Fruit fly (Drosophila melanogaster) whole organism, embryonic: ENCODE measurements around the gene CG13070.

Experiments used
- Bgb ChIP-seq: fragments of 200-800 bp; sonication (Bioruptor generic); IDR thresholded peaks from 2 replicates; pipeline ENCODE4 v1.3.6; 2022; ENCODE audit warnings: missing biosample characterization, missing genetic modification characterization; ENCODE audit not compliant: partially characterized antibody
- Bteb2 ChIP-seq: fragments of 200-800 bp; sonication (Bioruptor generic); optimal IDR thresholded peaks from 2 replicates; lab custom pipeline; 2016; ENCODE audit warnings: missing biosample characterization, missing genetic modification characterization
- CG10209 ChIP-seq: fragments of 200-800 bp; sonication (Bioruptor generic); optimal IDR thresholded peaks from 3 replicates; lab custom pipeline; 2017; ENCODE audit warnings: missing biosample characterization, mild to moderate bottlenecking, missing genetic modification characterization, missing genetic modification reagents
- CG10431 ChIP-seq: fragments of 200-800 bp; sonication (Bioruptor generic); optimal IDR thresholded peaks from 3 replicates; lab custom pipeline; 2018; ENCODE audit warnings: missing biosample characterization, mild to moderate bottlenecking, missing genetic modification characterization
- CG10959 ChIP-seq: fragments of 200-800 bp; sonication (Bioruptor generic); IDR thresholded peaks from 2 replicates; pipeline ENCODE4 v1.3.6; 2022; ENCODE audit warnings: missing biosample characterization, missing genetic modification characterization
- CG12299 ChIP-seq: fragments of 200-800 bp; sonication (Bioruptor generic); optimal IDR thresholded peaks from 2 replicates; lab custom pipeline; 2018; ENCODE audit warnings: missing biosample characterization, mild to moderate bottlenecking, missing genetic modification characterization
- CG12659 ChIP-seq: fragments of 200-800 bp; sonication (Bioruptor generic); optimal IDR thresholded peaks from 3 replicates; lab custom pipeline; 2017; ENCODE audit warnings: mild to moderate bottlenecking, missing biosample characterization, missing genetic modification reagents, missing genetic modification characterization
- CG13624 ChIP-seq: fragments of 200-800 bp; sonication (Bioruptor generic); optimal IDR thresholded peaks from 2 replicates; lab custom pipeline; 2016; ENCODE audit warnings: missing biosample characterization, missing genetic modification characterization
- CG14667 ChIP-seq: fragments of 200-800 bp; sonication (Bioruptor generic); IDR thresholded peaks from 2 replicates; pipeline ENCODE4 v1.3.6; 2022; ENCODE audit warnings: missing biosample characterization, missing genetic modification characterization
- CG14965 ChIP-seq: fragments of 200-800 bp; sonication (Bioruptor generic); optimal IDR thresholded peaks from 2 replicates; lab custom pipeline; 2016; ENCODE audit warnings: missing biosample characterization, missing genetic modification characterization, borderline replicate concordance
- CG15696 ChIP-seq: fragments of 200-800 bp; sonication (Bioruptor generic); optimal IDR thresholded peaks from 2 replicates; lab custom pipeline; 2019; ENCODE audit warnings: missing biosample characterization, mild to moderate bottlenecking, missing genetic modification characterization, moderate library complexity
- CG16779 ChIP-seq: fragments of 200-800 bp; sonication (Bioruptor generic); IDR thresholded peaks from 2 replicates; pipeline ENCODE4 v1.3.6; 2022; ENCODE audit warnings: missing biosample characterization, missing genetic modification characterization
- CG17612 ChIP-seq: fragments of 200-800 bp; sonication (Bioruptor generic); IDR thresholded peaks from 2 replicates; pipeline ENCODE4 v1.3.6; 2022; ENCODE audit warnings: missing biosample characterization, missing genetic modification characterization
- CG30020 ChIP-seq: fragments of 200-800 bp; optimal IDR thresholded peaks from 2 replicates; lab custom pipeline; 2019; ENCODE audit warnings: missing biosample characterization, mild to moderate bottlenecking, missing genetic modification characterization, moderate library complexity
- CG30403 ChIP-seq: fragments of 200-800 bp; sonication (Bioruptor generic); optimal IDR thresholded peaks from 3 replicates; lab custom pipeline; 2016; ENCODE audit warnings: missing biosample characterization, missing genetic modification characterization
- CG32767 ChIP-seq: fragments of 200-800 bp; sonication (Bioruptor generic); IDR thresholded peaks from 2 replicates; pipeline ENCODE4 v1.3.6; 2022; ENCODE audit warnings: missing biosample characterization, missing genetic modification characterization
- CG34422 ChIP-seq: fragments of 200-800 bp; sonication (Bioruptor generic); IDR thresholded peaks from 3 replicates; pipeline ENCODE4 v1.3.6; 2022; ENCODE audit warnings: missing biosample characterization, missing genetic modification characterization
- CG3726 ChIP-seq: fragments of 200-800 bp; sonication (Bioruptor generic); IDR thresholded peaks from 3 replicates; pipeline ENCODE4, ENCODE4 v1.3.6; 2022; ENCODE audit warnings: missing biosample characterization, missing genetic modification characterization
- CG43689 ChIP-seq: fragments of 200-800 bp; sonication (Bioruptor generic); IDR thresholded peaks from 2 replicates; pipeline ENCODE4 v1.3.6; 2022; ENCODE audit warnings: missing biosample characterization, missing genetic modification characterization
- CG4854 ChIP-seq: fragments of 200-800 bp; sonication (Bioruptor generic); optimal IDR thresholded peaks from 2 replicates; lab custom pipeline; 2016; ENCODE audit warnings: missing biosample characterization, missing genetic modification characterization, inconsistent platforms
- CG7963 ChIP-seq: fragments of 200-800 bp; sonication (Bioruptor generic); IDR thresholded peaks from 3 replicates; pipeline ENCODE4 v1.3.6; 2022; ENCODE audit warnings: missing biosample characterization, missing genetic modification characterization; ENCODE audit not compliant: partially characterized antibody
- CG9437 ChIP-seq: fragments of 200-800 bp; sonication (Bioruptor generic); optimal IDR thresholded peaks from 2 replicates; lab custom pipeline; 2018; ENCODE audit warnings: missing biosample characterization, mild to moderate bottlenecking, missing genetic modification characterization
- Chrac-16 ChIP-seq: fragments of 200-800 bp; sonication (Bioruptor generic); optimal IDR thresholded peaks from 3 replicates; lab custom pipeline; 2016; ENCODE audit warnings: missing biosample characterization, missing genetic modification characterization
- Dll ChIP-seq: fragments of 200-800 bp; sonication (Bioruptor generic); IDR thresholded peaks from 4 replicates; pipeline ENCODE4 v1.3.6; 2022; ENCODE audit warnings: missing biosample characterization, missing genetic modification characterization; ENCODE audit not compliant: partially characterized antibody
- Dref ChIP-seq: fragments of 200-800 bp; sonication (Bioruptor generic); IDR thresholded peaks from 2 replicates; pipeline ENCODE4 v1.3.6; 2022; ENCODE audit warnings: missing biosample characterization, missing genetic modification characterization
- E2f1 ChIP-seq: fragments of 200-800 bp; sonication (Bioruptor generic); IDR thresholded peaks from 2 replicates; pipeline ENCODE4 v1.3.6; 2022; ENCODE audit warnings: missing biosample characterization, missing genetic modification characterization
- E2f2 ChIP-seq: fragments of 200-800 bp; sonication (Bioruptor generic); IDR thresholded peaks from 2 replicates; pipeline ENCODE4 v1.3.6; 2022; ENCODE audit warnings: missing biosample characterization, missing genetic modification characterization
- Mes4 ChIP-seq: fragments of 200-800 bp; sonication (Bioruptor generic); optimal IDR thresholded peaks from 2 replicates; lab custom pipeline; 2016; ENCODE audit warnings: missing biosample characterization, missing genetic modification characterization
- NfI ChIP-seq: fragments of 200-800 bp; sonication (Bioruptor generic); optimal IDR thresholded peaks from 3 replicates; lab custom pipeline; 2018; ENCODE audit warnings: missing biosample characterization, mild to moderate bottlenecking, missing genetic modification characterization, moderate library complexity
- aop ChIP-seq: fragments of 200-800 bp; sonication (Bioruptor generic); IDR thresholded peaks from 2 replicates; pipeline ENCODE4 v1.3.6; 2022; ENCODE audit warnings: missing biosample characterization, missing genetic modification characterization
- ara ChIP-seq: fragments of 200-800 bp; sonication (Bioruptor generic); IDR thresholded peaks from 2 replicates; pipeline ENCODE4 v1.3.6; 2022; ENCODE audit warnings: missing biosample characterization, missing genetic modification characterization
- bbx ChIP-seq: fragments of 200-800 bp; sonication (Bioruptor generic); IDR thresholded peaks from 2 replicates; pipeline ENCODE4 v1.3.6; 2022; ENCODE audit warnings: missing biosample characterization, missing genetic modification characterization; ENCODE audit not compliant: partially characterized antibody
- br ChIP-seq: fragments of >200 bp; optimal IDR thresholded peaks from 2 replicates; lab custom pipeline; 2017
- chif ChIP-seq, 2 experiments: fragments of 200-800 bp; sonication (Bioruptor generic); optimal IDR thresholded peaks; 3 replicates each; lab custom pipeline; 2016; ENCODE audit warnings: missing biosample characterization in 2 of 2, missing genetic modification characterization in 2 of 2
- chm ChIP-seq: fragments of 200-800 bp; sonication (Bioruptor generic); IDR thresholded peaks from 2 replicates; pipeline ENCODE4 v1.3.6; 2022; ENCODE audit warnings: missing biosample characterization, missing genetic modification characterization
- chn ChIP-seq: fragments of 200-800 bp; sonication (Bioruptor generic); optimal IDR thresholded peaks from 2 replicates; lab custom pipeline; 2016; ENCODE audit warnings: missing biosample characterization, missing genetic modification characterization
- dati ChIP-seq: fragments of 200-800 bp; sonication (Bioruptor generic); IDR thresholded peaks from 2 replicates; pipeline ENCODE4 v1.3.6; 2022; ENCODE audit warnings: missing biosample characterization, missing genetic modification characterization
- disco-r ChIP-seq: fragments of 200-800 bp; sonication (Bioruptor generic); optimal IDR thresholded peaks from 2 replicates; lab custom pipeline; 2016; ENCODE audit warnings: missing biosample characterization, missing genetic modification characterization
- dm ChIP-seq: fragments of 200-800 bp; sonication (Bioruptor generic); optimal IDR thresholded peaks from 3 replicates; lab custom pipeline; 2016; ENCODE audit warnings: missing biosample characterization, missing genetic modification characterization
- dysf ChIP-seq: fragments of 200-800 bp; sonication (Bioruptor generic); IDR thresholded peaks from 3 replicates; pipeline ENCODE4 v1.3.6; 2022; ENCODE audit warnings: missing biosample characterization, missing genetic modification characterization
- en ChIP-seq: fragments of 200-800 bp; sonication (Bioruptor generic); optimal IDR thresholded peaks from 2 replicates; lab custom pipeline; 2016; ENCODE audit warnings: missing biosample characterization, missing genetic modification characterization
- ftz-f1 ChIP-seq: fragments of 200-800 bp; sonication (Bioruptor generic); optimal IDR thresholded peaks from 2 replicates; lab custom pipeline; 2016; ENCODE audit warnings: missing biosample characterization, missing genetic modification characterization
- gt ChIP-seq: fragments of 200-800 bp; sonication (Bioruptor generic); IDR thresholded peaks from 2 replicates; pipeline ENCODE4 v1.3.6; 2022; ENCODE audit warnings: missing biosample characterization, missing genetic modification characterization
- her ChIP-seq: fragments of 200-800 bp; sonication (Bioruptor generic); optimal IDR thresholded peaks from 2 replicates; lab custom pipeline; 2016; ENCODE audit warnings: missing biosample characterization, missing genetic modification characterization
- knrl ChIP-seq: fragments of 200-800 bp; sonication (Bioruptor generic); IDR thresholded peaks from 3 replicates; pipeline ENCODE4 v1.3.6; 2022; ENCODE audit warnings: missing biosample characterization, missing genetic modification characterization; ENCODE audit not compliant: partially characterized antibody
- sens-2 ChIP-seq: fragments of 200-800 bp; sonication (Bioruptor generic); IDR thresholded peaks from 2 replicates; pipeline ENCODE4 v1.3.6; 2022; ENCODE audit warnings: missing biosample characterization, missing genetic modification characterization
- seq ChIP-seq: fragments of 200-800 bp; sonication (Bioruptor generic); IDR thresholded peaks from 2 replicates; pipeline ENCODE4 v1.3.6; 2022; ENCODE audit warnings: missing biosample characterization, missing genetic modification characterization
- sisA ChIP-seq: fragments of 200-800 bp; sonication (Bioruptor generic); IDR thresholded peaks from 2 replicates; pipeline ENCODE4 v1.3.6; 2022; ENCODE audit warnings: missing biosample characterization, missing genetic modification characterization
- sr ChIP-seq: fragments of 200-800 bp; sonication (Bioruptor generic); IDR thresholded peaks from 3 replicates; pipeline ENCODE4 v1.3.6; 2022; ENCODE audit warnings: missing biosample characterization, missing genetic modification characterization
- trh ChIP-seq: fragments of 200-800 bp; sonication (Bioruptor generic); optimal IDR thresholded peaks from 2 replicates; lab custom pipeline; 2016; ENCODE audit warnings: missing biosample characterization, missing genetic modification characterization
- twi ChIP-seq: fragments of 200-800 bp; optimal IDR thresholded peaks from 2 replicates; lab custom pipeline; 2019; ENCODE audit warnings: missing biosample characterization, mild to moderate bottlenecking, missing genetic modification characterization, moderate library complexity

Gene CG13070

DNA sequence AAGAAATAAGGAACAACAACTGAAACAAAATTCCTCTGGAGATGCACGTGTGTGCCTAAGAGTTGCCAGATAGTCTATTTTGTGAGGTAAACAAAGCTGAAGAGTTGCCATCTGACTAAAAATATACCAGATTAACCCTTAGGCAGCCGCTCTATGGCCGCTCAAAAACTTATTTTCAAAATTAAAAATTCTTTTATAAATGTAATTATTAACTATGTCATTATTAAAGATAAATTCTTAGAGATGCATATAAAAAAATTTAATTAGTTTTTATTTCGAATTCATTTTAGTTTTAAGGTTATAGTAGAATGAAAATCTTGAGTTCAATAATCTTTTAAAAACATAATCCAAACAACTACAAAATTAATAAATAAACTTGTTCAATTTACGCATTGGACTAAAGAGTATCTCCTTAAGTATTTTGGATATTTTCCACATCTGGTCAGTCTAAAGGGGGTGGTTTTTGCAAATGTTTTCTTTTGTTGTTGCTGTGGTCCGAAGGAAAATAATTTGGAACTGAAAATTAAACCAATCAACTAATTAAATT is 34.4 kb upstream of the CG13070 start, which contains the start of gene Tmx3 (continued):
- TF ChIP-seq dati (GFP tag; lab: Robert Waterston, UW), result peak; percentile 72
- no peak for TF ChIP-seq CG14965 (GFP tag; lab: Kevin White, UChicago)
- TF ChIP-seq E2f1 (GFP tag; lab: Robert Waterston, UW), result peak; percentile 92
- peak; percentile 90 for TF ChIP-seq CG10209 (GFP tag; lab: Kevin White, UChicago)
- TF ChIP-seq Chrac-16 (GFP tag; lab: Kevin White, UChicago), result peak; percentile 86
- peak; percentile 74 for TF ChIP-seq sens-2 (GFP tag; lab: Robert Waterston, UW)
- peak; percentile 89 for TF ChIP-seq CG3726 (GFP tag; lab: Robert Waterston, UW)
- TF ChIP-seq CG12299 (tag; lab: Kevin White, UChicago), result peak; percentile 85
- TF ChIP-seq her, result peak; percentile 9
- TF ChIP-seq ara, result peak; percentile 87
- TF ChIP-seq trh (GFP tag; lab: Kevin White, UChicago), result peak; percentile 77
- TF ChIP-seq CG30020 (tag; lab: Kevin White, UChicago), result peak; percentile 76
- TF ChIP-seq chm (GFP tag; lab: Robert Waterston, UW), result no peak
- TF ChIP-seq chif (GFP tag; optimal IDR thresholded peaks at IDR 0.05; lab: Kevin White, UChicago), result peak; percentile 42 to 45
- TF ChIP-seq CG10431 (GFP tag; lab: Kevin White, UChicago), result peak; percentile 59
- TF ChIP-seq aop (GFP tag; lab: Robert Waterston, UW), result peak; percentile 85
- TF ChIP-seq knrl (GFP tag; lab: Robert Waterston, UW), result no peak; the same call in 2 of the 3 replicates
- TF ChIP-seq Dll, result 0 out of 4 replicates have a peak, but pooled peaks have one; percentile 38
- TF ChIP-seq bbx (GFP tag; lab: Robert Waterston, UW), result no peak
- TF ChIP-seq CG16779, result peak; percentile 80
- no peak for TF ChIP-seq twi
- TF ChIP-seq CG17612 (GFP tag; lab: Robert Waterston, UW), result no peak; the same call in 1 of the 2 replicates
- TF ChIP-seq CG10959 (GFP tag; lab: Robert Waterston, UW), result peak; percentile 99
- TF ChIP-seq dm, result peak; percentile 93
- TF ChIP-seq seq (GFP tag; lab: Robert Waterston, UW), result peak; percentile 58
- TF ChIP-seq en (GFP tag; lab: Kevin White, UChicago), result no peak
- peak; percentile 14 for TF ChIP-seq disco-r
- peak; percentile 73 for TF ChIP-seq E2f2 (GFP tag; lab: Robert Waterston, UW)
- TF ChIP-seq CG14667 (GFP tag; lab: Robert Waterston, UW), result peak; percentile 86
- no peak for TF ChIP-seq Bgb (GFP tag; lab: Robert Waterston, UW)
- peak; percentile 50 for TF ChIP-seq CG4854 (GFP tag; lab: Kevin White, UChicago)
- TF ChIP-seq CG13624, result peak; percentile 56
- TF ChIP-seq Bteb2 (GFP tag; lab: Kevin White, UChicago), result peak; percentile 48
- peak; percentile 96 for TF ChIP-seq CG34422 (GFP tag; lab: Robert Waterston, UW)
- no peak for TF ChIP-seq CG7963 (GFP tag; lab: Robert Waterston, UW)
- peak; percentile 59 for TF ChIP-seq chn (GFP tag; lab: Kevin White, UChicago)
- peak; percentile 70; the same call in 1 of the 2 replicates for TF ChIP-seq CG43689 (GFP tag; lab: Robert Waterston, UW)
- peak; percentile 92; the same call in 2 of the 3 replicates for TF ChIP-seq dysf (GFP tag; lab: Robert Waterston, UW)
- peak; percentile 89 for TF ChIP-seq CG15696 (tag; lab: Kevin White, UChicago)
- no peak for TF ChIP-seq br (lab: Kevin White, UChicago)
- no peak for TF ChIP-seq Mes4 (GFP tag; lab: Kevin White, UChicago)
- no peak for TF ChIP-seq Dref (GFP tag; lab: Robert Waterston, UW)
- peak; percentile 90 for TF ChIP-seq sisA (GFP tag; lab: Robert Waterston, UW)
- no peak for TF ChIP-seq ftz-f1
- TF ChIP-seq CG30403 (GFP tag; lab: Kevin White, UChicago), result peak; percentile 90
- peak; percentile 32; the same call in 1 of the 3 replicates for TF ChIP-seq sr (GFP tag; lab: Robert Waterston, UW)
- peak; percentile 92 for TF ChIP-seq CG12659 (GFP tag; lab: Kevin White, UChicago)
- peak; percentile 74 for TF ChIP-seq CG9437 (GFP tag; lab: Kevin White, UChicago)
- peak; percentile 86 for TF ChIP-seq NfI
- peak; percentile 80 for TF ChIP-seq gt (GFP tag; lab: Robert Waterston, UW)
- TF ChIP-seq CG32767 (GFP tag; lab: Robert Waterston, UW), result peak; percentile 83
